Worm (Caenorhabditis elegans): ENCODE data around the gene Y69H2.7.

Y69H2.7 gene

ce11 chrV:18674367-18674766 lies 15.4 kb upstream of the Y69H2.7 start:
- TF ChIP-seq ahr-1 (tag; optimal IDR thresholded peaks at IDR 0.05) (no peak), ref-2 (tag; optimal IDR thresholded peaks at IDR 0.05) (no peak), rnt-1 (tag; optimal IDR thresholded peaks at IDR 0.05) (no peak), C38D4.7 (GFP tag; optimal IDR thresholded peaks at IDR 0.05) (no peak), dve-1 (tag; optimal IDR thresholded peaks at IDR 0.05) (no peak), hlh-13 (GFP tag; optimal IDR thresholded peaks at IDR 0.05) (no peak), K09A11.1 (tag; optimal IDR thresholded peaks at IDR 0.05; ENCODE audit: insufficient read depth) (no peak), ama-1 (optimal IDR thresholded peaks at IDR 0.05) (no peak), ttx-3 (tag; optimal IDR thresholded peaks at IDR 0.05) (no peak), ztf-16 (tag; optimal IDR thresholded peaks at IDR 0.05) (no peak), eyg-1 (tag; optimal IDR thresholded peaks at IDR 0.05) (no peak)

- no peak for TF ChIP-seq ref-2 (tag; optimal IDR thresholded peaks at IDR 0.05)
- TF ChIP-seq sox-2 (GFP tag; IDR thresholded peaks at IDR 0.05): no peak
- TF ChIP-seq ceh-9 (tag; optimal IDR thresholded peaks at IDR 0.05): no peak
- no peak for TF ChIP-seq ceh-6 (GFP tag; optimal IDR thresholded peaks at IDR 0.05)
- TF ChIP-seq unc-86 (tag; optimal IDR thresholded peaks at IDR 0.05): no peak
- TF ChIP-seq K09A11.1 (tag; optimal IDR thresholded peaks at IDR 0.05; ENCODE audit: insufficient read depth): no peak
- TF ChIP-seq pat-9 (tag; optimal IDR thresholded peaks at IDR 0.05): no peak
- no peak for TF ChIP-seq ceh-31 (tag; optimal IDR thresholded peaks at IDR 0.05)
- no peak for TF ChIP-seq dmd-4 (tag; optimal IDR thresholded peaks at IDR 0.05; ENCODE audit: borderline replicate concordance)
- TF ChIP-seq lim-6 (tag; optimal IDR thresholded peaks at IDR 0.05): no peak
- no peak for TF ChIP-seq unc-42 (tag; optimal IDR thresholded peaks at IDR 0.05)
Measured at ce11 chrV:18684455-18684987, 5.3 kb upstream of the Y69H2.7 start, which contains the start of gene Y69H2.17. Y69H2.17 (plus strand) TSS chrV:18684937.

ce11 chrV:18687361-18687760 lies 2.4 kb upstream of the Y69H2.7 start:
- TF ChIP-seq unc-55 (GFP tag; optimal IDR thresholded peaks at IDR 0.05) (no peak), odd-2 (tag; optimal IDR thresholded peaks at IDR 0.05) (no peak), npax-4 (tag; optimal IDR thresholded peaks at IDR 0.05) (no peak), C38D4.7 (GFP tag; optimal IDR thresholded peaks at IDR 0.05) (no peak), C08G9.2 (tag; optimal IDR thresholded peaks at IDR 0.05) (no peak), nhr-232 (tag; optimal IDR thresholded peaks at IDR 0.05) (no peak), ahr-1 (tag; optimal IDR thresholded peaks at IDR 0.05) (no peak), ceh-22 (tag; optimal IDR thresholded peaks at IDR 0.05) (no peak), elt-2 (tag; optimal IDR thresholded peaks at IDR 0.05) (no peak), ceh-31 (tag; optimal IDR thresholded peaks at IDR 0.05) (no peak)

ce11 chrV:18695469-18695868 lies 5.7 kb downstream of the Y69H2.7 start:
- no peak for TF ChIP-seq elt-4 (tag; optimal IDR thresholded peaks at IDR 0.05)
- no peak for TF ChIP-seq ref-2 (tag; optimal IDR thresholded peaks at IDR 0.05)
- no peak for TF ChIP-seq che-1 (tag; optimal IDR thresholded peaks at IDR 0.05)
- TF ChIP-seq ceh-2 (tag; optimal IDR thresholded peaks at IDR 0.05): no peak
- TF ChIP-seq ttx-3 (tag; optimal IDR thresholded peaks at IDR 0.05): no peak
- TF ChIP-seq K02D7.2 (tag; optimal IDR thresholded peaks at IDR 0.05): no peak
- TF ChIP-seq unc-42 (tag; optimal IDR thresholded peaks at IDR 0.05): no peak
- TF ChIP-seq unc-55 (GFP tag; optimal IDR thresholded peaks at IDR 0.05): no peak
- no peak for TF ChIP-seq rnt-1 (tag; optimal IDR thresholded peaks at IDR 0.05)
- TF ChIP-seq madf-2 (tag; optimal IDR thresholded peaks at IDR 0.05): no peak
- TF ChIP-seq ets-4 (tag; optimal IDR thresholded peaks at IDR 0.05): no peak
- TF ChIP-seq Y22D7AL.16 (tag; optimal IDR thresholded peaks at IDR 0.05): no peak
- TF ChIP-seq F13H6.1 (tag; optimal IDR thresholded peaks at IDR 0.05): no peak
- no peak for TF ChIP-seq syd-9 (tag; optimal IDR thresholded peaks at IDR 0.05)
- TF ChIP-seq pat-9 (tag; optimal IDR thresholded peaks at IDR 0.05): no peak
- no peak for TF ChIP-seq sox-4 (tag; optimal IDR thresholded peaks at IDR 0.05)
- TF ChIP-seq zip-5 (tag; optimal IDR thresholded peaks at IDR 0.05): no peak
- no peak for TF ChIP-seq ceh-9 (tag; optimal IDR thresholded peaks at IDR 0.05)
- TF ChIP-seq fax-1 (tag; optimal IDR thresholded peaks at IDR 0.05): no peak
